Fruit fly (Drosophila melanogaster): ENCODE measurements around the gene opm.
A peak's percentile ranks its signal among the peaks of the same experiment; 100 is the strongest.

Gene opm

dm6 chrX:15080780-15081402 is 14.7 kb upstream of the opm start, which contains the start of gene CG33177 (continued):
- TF ChIP-seq onecut (GFP tag; IDR thresholded peaks at IDR 0.05) (no peak), CG30020 (tag; optimal IDR thresholded peaks at IDR 0.05) (no peak), Nf-YA (GFP tag; IDR thresholded peaks at IDR 0.05) (no peak), CG14441 (GFP tag; IDR thresholded peaks at IDR 0.05) (no peak), Dip2 (GFP tag; IDR thresholded peaks at IDR 0.05) (peak; percentile 96), Taf1 (GFP tag; IDR thresholded peaks at IDR 0.05) (no peak), jigr1 (GFP tag; IDR thresholded peaks at IDR 0.05) (no peak), seq (GFP tag; IDR thresholded peaks at IDR 0.05) (no peak), CG16863 (GFP tag; optimal IDR thresholded peaks at IDR 0.05) (no peak), CG5953 (GFP tag; IDR thresholded peaks at IDR 0.05) (no peak), nau (GFP tag; optimal IDR thresholded peaks at IDR 0.05) (no peak), BEAF-32 (GFP tag; optimal IDR thresholded peaks at IDR 0.05) (peak; percentile 1), gem (tag; optimal IDR thresholded peaks at IDR 0.05) (peak; percentile 26), CG11456 (GFP tag; IDR thresholded peaks at IDR 0.05) (peak; percentile 60; the same call in 1 of the 3 replicates), pzg (GFP tag; optimal IDR thresholded peaks at IDR 0.05) (peak; percentile 3), CG7745 (tag; optimal IDR thresholded peaks at IDR 0.05) (peak; percentile 11), bigmax (GFP tag; optimal IDR thresholded peaks at IDR 0.05) (peak; percentile 96), Sry-δ (GFP tag; optimal IDR thresholded peaks at IDR 0.05) (peak; percentile 24), CG10209 (GFP tag; optimal IDR thresholded peaks at IDR 0.05) (no peak), zfh2 (GFP tag; optimal IDR thresholded peaks at IDR 0.05) (no peak), Abd-B (GFP tag; optimal IDR thresholded peaks at IDR 0.05) (peak; percentile 9), BtbVII (GFP tag; optimal IDR thresholded peaks at IDR 0.05) (no peak), chinmo (GFP tag; IDR thresholded peaks at IDR 0.05; ENCODE audit: partially characterized antibody) (no peak), Fer3 (tag; optimal IDR thresholded peaks at IDR 0.05) (peak; percentile 20), tin (GFP tag; optimal IDR thresholded peaks at IDR 0.05) (no peak), pros (GFP tag; optimal IDR thresholded peaks at IDR 0.05) (no peak), Neu2 (GFP tag; optimal IDR thresholded peaks at IDR 0.05; ENCODE audit: borderline replicate concordance) (no peak), gsb (GFP tag; IDR thresholded peaks at IDR 0.05) (no peak), zen2 (GFP tag; IDR thresholded peaks at IDR 0.05; ENCODE audit: partially characterized antibody) (no peak), CG15514 (GFP tag; optimal IDR thresholded peaks at IDR 0.05) (peak; percentile 32), CG12659 (GFP tag; optimal IDR thresholded peaks at IDR 0.05) (peak; percentile 25), pb (GFP tag; optimal IDR thresholded peaks at IDR 0.05) (no peak), MBD-R2 (GFP tag; IDR thresholded peaks at IDR 0.05) (no peak), CG6175 (GFP tag; IDR thresholded peaks at IDR 0.05) (no peak), yki (optimal IDR thresholded peaks at IDR 0.05) (no peak), Mrtf (GFP tag; IDR thresholded peaks at IDR 0.05) (no peak), ken (GFP tag; IDR thresholded peaks at IDR 0.05) (no peak), CG17568 (GFP tag; optimal IDR thresholded peaks at IDR 0.05) (no peak), Max (GFP tag; optimal IDR thresholded peaks at IDR 0.05) (no peak), CG18619 (GFP tag; optimal IDR thresholded peaks at IDR 0.05) (peak; percentile 16), ftz-f1 (GFP tag; optimal IDR thresholded peaks at IDR 0.05) (no peak), hbn (GFP tag; IDR thresholded peaks at IDR 0.05; ENCODE audit: partially characterized antibody) (no peak), CG9797 (GFP tag; optimal IDR thresholded peaks at IDR 0.05) (no peak), CG18599 (GFP tag; optimal IDR thresholded peaks at IDR 0.05) (no peak), CG6765 (GFP tag; optimal IDR thresholded peaks at IDR 0.05) (no peak), vfl (GFP tag; optimal IDR thresholded peaks at IDR 0.05) (no peak), CG10321 (GFP tag; IDR thresholded peaks at IDR 0.05) (no peak), Xrp1 (GFP tag; IDR thresholded peaks at IDR 0.05) (no peak), unpg (GFP tag; optimal IDR thresholded peaks at IDR 0.05) (peak; percentile 0), CTCF (GFP tag; optimal IDR thresholded peaks at IDR 0.05) (peak; percentile 98), sna (GFP tag; IDR thresholded peaks at IDR 0.05; ENCODE audit: partially characterized antibody) (no peak)
